Worm (Caenorhabditis elegans): ENCODE results near the gene T14A8.2.

DNA sequence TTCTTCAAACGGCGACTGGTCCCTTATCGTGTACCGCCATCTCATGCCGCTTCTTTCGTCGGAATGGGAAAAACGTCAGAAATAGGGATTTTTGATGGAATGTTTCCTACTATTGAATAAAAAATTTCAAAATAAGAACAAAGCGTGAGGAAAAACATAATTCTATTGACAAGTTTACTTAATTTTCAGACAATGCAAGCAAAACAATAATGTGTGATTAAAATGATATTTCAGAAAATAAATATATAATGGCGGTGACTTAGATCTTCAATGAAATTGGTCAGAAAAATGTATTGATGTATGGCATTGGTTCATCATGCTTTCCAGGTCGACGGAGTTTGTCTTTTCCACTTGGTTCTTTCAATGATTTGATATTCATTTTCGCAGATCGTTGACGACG lies 27.7 kb downstream of the T14A8.2 start, which contains the start of gene ntp-1:
- TF ChIP-seq W03F9.2 (tag; optimal IDR thresholded peaks at IDR 0.05): no peak
- no peak for TF ChIP-seq him-1 (tag; optimal IDR thresholded peaks at IDR 0.05)
- no peak for TF ChIP-seq dao-5 (tag; optimal IDR thresholded peaks at IDR 0.05)

All from whole organism, L4/young adult.